Fruit fly (Drosophila melanogaster): Measurements from ENCODE around the gene Cyt-c-p.

Cyt-c-p gene

DNA sequence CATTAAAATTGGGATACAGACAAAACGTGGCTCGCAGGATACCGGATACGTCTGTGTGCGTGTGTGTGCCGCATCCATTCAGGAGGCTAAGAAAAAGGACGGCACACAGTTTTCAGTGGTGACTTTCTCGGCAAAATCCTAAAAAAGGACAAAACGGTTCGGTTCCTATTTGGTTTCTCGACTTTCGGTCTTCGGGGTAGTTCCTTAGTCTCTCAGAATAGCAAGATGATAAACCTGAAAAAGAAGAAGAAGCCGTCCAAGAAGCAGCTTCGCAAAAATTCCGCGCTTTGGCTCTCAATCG, 34.2 kb upstream of the Cyt-c-p start:
- TF ChIP-seq tj (GFP tag; optimal IDR thresholded peaks at IDR 0.05), result no peak
- TF ChIP-seq cic (GFP tag; optimal IDR thresholded peaks at IDR 0.05), result no peak
- TF ChIP-seq CG1620 (GFP tag; optimal IDR thresholded peaks at IDR 0.05), result no peak
- TF ChIP-seq CG5204 (GFP tag; optimal IDR thresholded peaks at IDR 0.05), result no peak

DNA sequence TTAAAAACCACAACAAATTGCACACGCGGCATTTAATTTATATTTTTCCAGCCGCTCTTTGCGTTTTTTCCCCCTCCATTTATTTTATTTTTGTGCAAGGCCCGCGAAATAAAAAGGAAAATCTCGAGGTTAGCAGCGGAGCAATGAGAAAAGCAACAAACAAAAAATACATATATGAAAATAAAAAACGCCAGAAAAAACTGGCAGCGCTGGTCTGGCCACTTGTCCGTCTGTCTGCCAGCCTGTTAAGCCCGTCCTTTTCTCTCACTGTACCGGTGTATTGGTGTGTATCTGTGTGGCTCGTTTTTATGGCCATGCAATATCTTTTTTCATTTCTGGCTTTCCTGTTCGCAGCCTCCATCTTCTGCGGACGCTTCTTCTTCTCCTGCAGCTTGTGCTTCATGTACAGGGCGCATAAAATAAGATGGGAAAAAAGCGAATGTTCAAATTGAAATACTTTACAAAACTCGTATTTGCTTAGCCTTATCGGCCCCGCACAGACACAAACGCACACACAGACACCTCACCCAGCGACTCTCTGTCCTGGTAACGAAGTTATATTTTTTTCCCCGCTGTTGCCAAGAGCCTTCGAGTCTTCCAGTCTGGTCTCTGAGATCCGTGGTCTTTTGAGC, 33.2 kb upstream of the Cyt-c-p start:
- TF ChIP-seq CG12768 (GFP tag; optimal IDR thresholded peaks at IDR 0.05) (no peak), Hr96 (GFP tag; optimal IDR thresholded peaks at IDR 0.05) (no peak), tj (GFP tag; optimal IDR thresholded peaks at IDR 0.05) (peak; percentile 96), CG7045 (GFP tag; optimal IDR thresholded peaks at IDR 0.05) (no peak)

DNA sequence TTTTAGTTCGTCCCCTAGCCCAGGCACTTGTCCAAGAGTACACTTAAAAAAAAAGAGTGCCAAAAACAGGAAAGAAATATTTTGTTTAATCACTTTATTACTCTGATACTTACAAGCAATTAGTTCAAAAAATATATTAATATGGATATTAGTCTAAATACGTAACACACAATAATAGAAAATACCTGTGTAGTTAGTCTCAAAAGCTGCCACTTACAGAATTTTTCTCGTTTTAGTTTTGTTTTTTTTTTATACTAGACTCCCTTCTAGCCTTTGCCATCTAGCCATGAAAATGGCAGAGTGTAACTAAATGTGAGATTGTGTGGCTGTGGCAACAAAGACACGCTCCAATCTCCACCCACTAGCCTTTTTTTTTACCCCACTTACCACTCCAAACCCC, 31.9 kb upstream of the Cyt-c-p start:
- TF ChIP-seq CG1620 (GFP tag; optimal IDR thresholded peaks at IDR 0.05) (no peak), Clk (GFP tag; optimal IDR thresholded peaks at IDR 0.05) (no peak), kay (GFP tag; ENCODE audit: borderline replicate concordance) (no peak)

DNA sequence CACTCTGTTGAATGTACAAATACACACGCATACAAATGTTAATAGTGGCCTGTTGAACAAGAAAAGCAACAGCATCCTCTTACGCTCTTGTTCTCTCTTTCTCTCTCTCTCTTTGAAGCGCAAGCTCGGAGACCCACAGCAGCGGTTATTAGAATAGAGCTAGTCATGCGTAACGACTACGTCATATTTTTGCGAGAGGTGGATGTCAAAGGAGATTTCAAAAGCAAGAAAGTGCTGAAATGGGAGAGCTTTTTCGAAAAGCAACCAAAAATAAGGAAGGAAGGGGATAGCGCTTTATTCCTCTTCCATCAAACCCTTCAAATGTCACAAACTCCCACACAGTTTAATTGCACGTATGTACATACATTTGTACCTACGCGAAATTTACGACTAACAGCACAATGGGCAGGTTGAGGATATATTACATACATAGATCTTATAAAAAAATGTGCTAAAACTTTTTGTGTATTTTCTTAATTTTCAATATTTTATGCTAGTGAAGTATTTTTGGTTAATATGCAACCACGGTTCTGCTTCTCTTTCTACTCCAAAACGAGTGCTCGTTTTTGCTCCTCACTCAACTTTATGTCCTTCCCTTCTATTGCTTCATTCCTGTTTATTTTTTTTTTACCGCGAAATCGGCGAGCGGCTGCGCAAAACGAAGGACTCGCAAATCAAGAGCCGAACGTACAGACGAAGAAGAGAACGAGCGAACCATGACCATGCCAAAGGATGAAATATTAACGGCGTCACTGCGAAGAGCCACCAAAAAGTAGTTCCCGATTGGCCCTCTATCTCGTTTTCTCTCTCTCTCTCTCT, 29.7 kb upstream of the Cyt-c-p start:
- TF ChIP-seq tj (GFP tag; optimal IDR thresholded peaks at IDR 0.05), result no peak
- no peak for TF ChIP-seq CG14711 (tag; optimal IDR thresholded peaks at IDR 0.05)
- TF ChIP-seq kay (GFP tag; ENCODE audit: borderline replicate concordance), result peak; percentile 85
- TF ChIP-seq CG5204 (GFP tag; optimal IDR thresholded peaks at IDR 0.05), result peak; percentile 32

DNA sequence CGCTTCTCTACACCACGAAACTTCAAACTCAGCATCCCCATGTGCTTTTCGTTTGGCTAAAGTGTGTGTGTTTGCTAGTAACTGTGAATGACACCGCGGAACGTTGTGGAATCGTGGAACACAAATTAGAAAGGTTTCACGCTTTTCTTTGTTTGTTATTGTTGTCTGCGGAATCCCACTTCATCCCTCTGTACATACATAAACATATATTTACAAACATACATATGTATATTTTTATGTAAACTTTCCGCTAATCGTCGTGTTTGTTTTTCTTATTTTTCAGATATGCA, 29.2 kb upstream of the Cyt-c-p start:
- TF ChIP-seq cic (GFP tag; optimal IDR thresholded peaks at IDR 0.05) (no peak), Mnt (GFP tag; optimal IDR thresholded peaks at IDR 0.05) (peak; percentile 2)

DNA sequence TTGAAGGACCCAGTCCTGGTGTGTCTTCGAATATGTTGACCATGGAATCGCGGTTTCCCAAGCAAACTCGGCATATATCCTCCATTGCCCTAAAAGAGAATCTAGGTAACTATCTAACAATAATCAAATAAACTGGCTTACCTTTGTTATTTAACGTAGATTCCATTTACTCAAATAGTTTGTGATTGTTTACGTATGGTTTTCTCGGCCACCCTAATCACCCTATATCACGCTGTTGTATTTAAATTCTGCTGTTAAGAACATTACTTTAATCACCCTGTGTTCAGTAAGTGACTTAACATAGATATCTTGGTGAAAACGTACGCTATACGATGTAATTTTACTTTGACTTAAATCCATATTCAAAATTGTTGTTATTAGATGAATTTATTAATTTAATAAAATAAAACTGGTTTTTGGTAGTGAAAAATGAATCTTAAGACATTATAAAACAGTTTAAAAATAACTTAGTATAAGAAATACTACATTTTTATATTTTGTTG, 16.7 kb upstream of the Cyt-c-p start:
- TF ChIP-seq bab1 (GFP tag; optimal IDR thresholded peaks at IDR 0.05) (peak; percentile 6), CG1620 (GFP tag; optimal IDR thresholded peaks at IDR 0.05) (no peak)

DNA sequence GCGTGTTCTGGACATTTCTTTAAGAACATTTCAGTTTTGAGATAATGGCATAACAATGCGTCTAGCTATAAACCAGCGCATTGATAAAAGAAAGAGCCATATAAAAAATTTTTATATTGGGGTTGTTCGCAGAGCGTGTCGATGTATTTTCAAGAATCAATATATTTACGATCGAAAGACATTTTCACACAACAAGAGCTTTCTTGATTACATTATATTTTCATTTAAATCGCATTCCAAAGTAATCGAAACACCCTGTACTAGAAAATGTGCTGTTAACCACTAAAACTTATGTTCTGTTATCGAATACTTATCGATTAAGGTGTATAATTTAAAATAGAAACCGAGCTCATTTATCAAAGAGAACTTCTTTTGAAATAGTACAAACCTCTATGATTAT, 16.0 kb upstream of the Cyt-c-p start:
- TF ChIP-seq CG7045 (GFP tag; optimal IDR thresholded peaks at IDR 0.05) (peak; percentile 62), CG5204 (GFP tag; optimal IDR thresholded peaks at IDR 0.05) (peak; percentile 74), CG12768 (GFP tag; optimal IDR thresholded peaks at IDR 0.05) (no peak), cnc (optimal IDR thresholded peaks at IDR 0.05) (no peak), CG11617 (GFP tag; optimal IDR thresholded peaks at IDR 0.05) (peak; percentile 43), Mnt (GFP tag; optimal IDR thresholded peaks at IDR 0.05) (peak; percentile 26), Crg-1 (GFP tag; optimal IDR thresholded peaks at IDR 0.05) (peak; percentile 58), ovo (GFP tag; optimal IDR thresholded peaks at IDR 0.05) (no peak), CG14711 (tag; optimal IDR thresholded peaks at IDR 0.05) (no peak), toe (GFP tag; optimal IDR thresholded peaks at IDR 0.05) (peak; percentile 71), CG1620 (GFP tag; optimal IDR thresholded peaks at IDR 0.05) (peak; percentile 66), tj (GFP tag; optimal IDR thresholded peaks at IDR 0.05) (peak; percentile 4), cic (GFP tag; optimal IDR thresholded peaks at IDR 0.05) (no peak), CG7101 (tag; optimal IDR thresholded peaks at IDR 0.05) (peak; percentile 56), bab1 (GFP tag; optimal IDR thresholded peaks at IDR 0.05) (peak; percentile 72), pad (GFP tag; optimal IDR thresholded peaks at IDR 0.05) (no peak), Clk (GFP tag; optimal IDR thresholded peaks at IDR 0.05) (no peak), Hr96 (GFP tag; optimal IDR thresholded peaks at IDR 0.05) (peak; percentile 29), kay (GFP tag; ENCODE audit: borderline replicate concordance) (peak; percentile 73), CG33017 (tag; optimal IDR thresholded peaks at IDR 0.05) (peak; percentile 15)

DNA sequence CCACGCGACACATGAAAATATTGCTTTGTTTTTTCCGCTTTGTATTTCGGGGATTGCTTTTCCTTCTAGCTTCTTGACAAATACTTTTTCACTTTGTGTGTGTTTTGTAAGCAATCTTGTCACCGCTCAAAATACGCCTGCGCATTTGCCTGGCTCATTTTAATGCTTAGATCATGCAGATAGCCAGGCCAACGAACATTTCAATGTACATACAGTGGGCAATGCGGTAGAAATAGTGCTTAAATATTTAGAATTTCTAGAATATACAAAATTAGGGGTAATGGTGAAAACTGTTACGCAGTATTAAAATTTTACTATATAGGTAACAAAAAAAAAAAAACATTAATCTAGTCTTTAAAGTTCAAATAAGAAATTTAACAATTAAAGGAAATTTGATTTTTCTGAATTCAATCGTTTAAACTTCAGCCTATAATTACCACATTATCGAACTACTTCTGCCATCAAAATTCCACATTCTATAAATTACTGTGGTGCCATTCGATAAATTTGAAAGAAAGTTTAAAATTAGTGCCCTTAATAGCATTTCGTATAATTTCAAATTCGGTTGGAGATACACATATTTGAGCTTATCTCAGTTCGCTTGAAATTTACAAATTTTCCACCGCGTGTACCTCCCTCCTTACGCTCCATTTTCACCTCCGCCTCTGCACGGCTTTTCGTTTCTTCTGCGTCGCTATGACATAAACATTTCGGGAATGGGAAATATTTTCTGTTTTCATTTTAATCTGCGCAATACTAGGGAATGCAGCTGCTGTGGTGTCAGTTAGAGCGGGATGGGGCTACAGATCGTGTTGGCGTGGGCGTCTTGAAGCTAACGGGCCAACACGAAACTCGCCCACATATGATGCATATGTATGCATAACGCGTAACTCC, 12.6 kb upstream of the Cyt-c-p start:
- peak; percentile 49 for TF ChIP-seq kay (GFP tag; ENCODE audit: borderline replicate concordance)
- peak; percentile 83 for TF ChIP-seq tj (GFP tag; optimal IDR thresholded peaks at IDR 0.05)
- peak; percentile 22 for TF ChIP-seq bab1 (GFP tag; optimal IDR thresholded peaks at IDR 0.05)
- TF ChIP-seq Clk (GFP tag; optimal IDR thresholded peaks at IDR 0.05), result no peak

Measured in whole organism, adult.